Worm (Caenorhabditis elegans) whole organism, late embryonic: ENCODE results near the gene gon-14.

Experiments used
- ceh-18 ChIP-seq: sonication (generic microtip); optimal IDR thresholded peaks from 2 replicates; lab custom pipeline; 2016; ENCODE audit warnings: missing genetic modification characterization, missing compliant biosample characterization
- lim-6 ChIP-seq: sonication (generic microtip); optimal IDR thresholded peaks from 2 replicates; lab custom pipeline; 2016; ENCODE audit warnings: missing genetic modification characterization, missing compliant biosample characterization
- madf-2 ChIP-seq: sonication (generic microtip); optimal IDR thresholded peaks from 2 replicates; lab custom pipeline; 2017; ENCODE audit warnings: missing genetic modification characterization, missing compliant biosample characterization
- nfya-1 ChIP-seq: sonication (generic microtip); optimal IDR thresholded peaks from 2 replicates; lab custom pipeline; 2017; ENCODE audit warnings: missing genetic modification characterization, mild to moderate bottlenecking, missing compliant biosample characterization, antibody characterized with exemption, moderate library complexity
- pag-3 ChIP-seq: sonication (generic microtip); optimal IDR thresholded peaks from 2 replicates; lab custom pipeline; 2016; ENCODE audit warnings: missing compliant biosample characterization, missing genetic modification characterization, borderline replicate concordance
- pha-2 ChIP-seq: sonication (generic microtip); optimal IDR thresholded peaks from 2 replicates; lab custom pipeline; 2017; ENCODE audit warnings: mild to moderate bottlenecking, missing genetic modification characterization, missing compliant biosample characterization
- pha-4 ChIP-seq: fragments of 150-350 bp; optimal IDR thresholded peaks from 2 replicates; lab custom pipeline; 2018; ENCODE audit warnings: missing biosample characterization, missing genetic modification reagents, missing genetic modification characterization

DNA sequence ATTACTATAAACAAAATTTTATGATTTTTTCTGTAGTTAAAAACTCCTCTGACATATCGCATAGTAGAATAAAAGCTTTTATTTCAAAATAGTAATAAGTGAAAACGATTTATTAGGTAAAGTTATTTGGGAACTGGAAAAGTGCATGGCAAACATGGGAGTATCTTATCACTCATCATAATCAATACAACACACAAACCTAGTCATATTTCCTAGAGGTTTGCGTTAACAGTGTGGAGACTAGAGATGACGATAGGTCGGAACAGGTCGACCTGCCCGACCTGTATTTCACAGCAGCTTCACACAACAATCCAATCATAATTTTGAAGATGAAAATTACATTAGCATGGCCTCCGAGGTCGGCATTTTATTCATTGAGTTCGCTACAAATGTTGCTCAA, 31.0 kb downstream of the gon-14 start, which contains the start of gene EGAP9.3:
- TF ChIP-seq nfya-1 (tag; lab: Kevin White, UChicago) (no peak), ceh-18 (tag; lab: Kevin White, UChicago) (no peak), madf-2 (tag; lab: Kevin White, UChicago) (no peak), lim-6 (no peak), pha-4 (tag; lab: Kevin White, UChicago) (no peak), pag-3 (tag; lab: Kevin White, UChicago) (no peak), pha-2 (tag; lab: Kevin White, UChicago) (no peak)
